Fruit fly (Drosophila melanogaster): ENCODE measurements around the gene CG33125.

Gene CG33125

DNA sequence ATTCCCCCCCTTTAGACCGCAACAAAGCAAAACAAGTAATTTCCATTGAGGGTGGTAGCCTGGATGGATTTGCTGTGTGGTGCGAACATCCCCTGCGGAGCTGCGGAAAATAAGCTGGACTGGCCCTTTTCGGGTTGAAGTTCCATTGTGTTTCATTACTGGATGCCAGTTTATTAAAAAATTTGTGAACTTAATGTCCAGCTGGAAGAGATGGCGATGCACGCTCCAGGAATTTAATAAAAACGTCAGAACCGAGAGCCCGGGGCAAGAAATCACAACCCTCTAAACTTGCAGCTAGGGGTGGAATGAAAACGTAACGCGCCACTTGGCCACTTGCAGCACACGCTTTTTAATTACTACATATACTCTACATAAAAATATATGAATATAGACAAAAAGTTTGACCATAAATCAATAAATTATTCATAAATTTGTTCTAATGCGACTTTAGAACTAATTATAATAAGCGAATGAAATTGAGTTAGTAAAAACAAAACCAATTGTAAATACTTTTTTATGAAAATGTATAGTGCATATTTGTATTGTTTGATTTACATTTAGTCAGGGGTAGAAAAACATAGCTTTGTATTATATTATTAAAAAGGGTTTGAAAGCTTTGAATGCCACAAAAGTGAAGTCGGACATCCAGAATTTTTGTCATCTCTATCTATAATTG is 15.8 kb downstream of the CG33125 start:
- TF ChIP-seq sv (GFP tag; optimal IDR thresholded peaks at IDR 0.05), result no peak
- no peak for TF ChIP-seq CrebA (GFP tag; optimal IDR thresholded peaks at IDR 0.05; ENCODE audit: borderline replicate concordance)
- no peak for TF ChIP-seq usp (GFP tag; optimal IDR thresholded peaks at IDR 0.05)
- no peak for TF ChIP-seq dmrt93B (GFP tag; optimal IDR thresholded peaks at IDR 0.05)
- TF ChIP-seq sage (GFP tag; optimal IDR thresholded peaks at IDR 0.05), result no peak
- TF ChIP-seq Sp1 (GFP tag; optimal IDR thresholded peaks at IDR 0.05), result peak; percentile 38
- no peak for TF ChIP-seq Hnf4 (GFP tag; optimal IDR thresholded peaks at IDR 0.05)
- no peak for TF ChIP-seq Jra (GFP tag; optimal IDR thresholded peaks at IDR 0.05)
- TF ChIP-seq Myc (optimal IDR thresholded peaks at IDR 0.05), result no peak
- TF ChIP-seq Hr83 (GFP tag; optimal IDR thresholded peaks at IDR 0.05; ENCODE audit: poor library complexity, severe bottlenecking), result no peak
- no peak for TF ChIP-seq Rel (GFP tag; optimal IDR thresholded peaks at IDR 0.05)
- no peak for TF ChIP-seq Rel (tag; optimal IDR thresholded peaks at IDR 0.05)
- TF ChIP-seq rgr (GFP tag; optimal IDR thresholded peaks at IDR 0.05), result no peak
- peak in 1 of 2 experiments; percentile 22 for TF ChIP-seq foxo (GFP tag; optimal IDR thresholded peaks at IDR 0.05)
- TF ChIP-seq jim (GFP tag; optimal IDR thresholded peaks at IDR 0.05), result no peak
- no peak for TF ChIP-seq Abd-B (GFP tag; optimal IDR thresholded peaks at IDR 0.05)

DNA sequence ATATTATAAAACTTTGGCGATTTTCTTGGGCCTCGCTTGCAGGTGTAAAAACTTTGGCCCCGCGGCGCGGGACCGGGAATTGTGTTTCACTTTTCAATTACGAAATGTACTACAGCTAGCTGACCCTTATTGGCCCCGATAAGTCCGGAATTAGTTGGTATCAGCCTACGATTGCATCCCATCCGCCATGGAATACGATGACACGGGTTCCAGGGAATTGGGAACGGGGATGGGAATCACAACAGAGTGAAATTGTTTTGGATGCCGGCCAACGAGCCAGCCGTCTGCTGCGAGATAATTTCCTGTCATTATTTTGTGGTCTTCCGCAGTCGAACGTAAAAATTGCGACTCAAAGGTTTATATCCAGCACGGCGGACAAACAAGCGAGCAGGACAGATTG is 23.5 kb downstream of the CG33125 start:
- TF ChIP-seq woc (GFP tag; optimal IDR thresholded peaks at IDR 0.05), result no peak
- TF ChIP-seq GATAd (GFP tag; optimal IDR thresholded peaks at IDR 0.05), result no peak
- no peak for TF ChIP-seq brk (GFP tag; optimal IDR thresholded peaks at IDR 0.05)
- no peak for TF ChIP-seq h (GFP tag; optimal IDR thresholded peaks at IDR 0.05)
- TF ChIP-seq Dif (GFP tag; optimal IDR thresholded peaks at IDR 0.05; ENCODE audit: partially characterized antibody), result no peak
- no peak for TF ChIP-seq CG9705 (GFP tag; optimal IDR thresholded peaks at IDR 0.05)
- no peak for TF ChIP-seq dmrt93B (GFP tag; optimal IDR thresholded peaks at IDR 0.05)
- no peak for TF ChIP-seq jim (GFP tag; optimal IDR thresholded peaks at IDR 0.05)
- TF ChIP-seq sv (GFP tag; optimal IDR thresholded peaks at IDR 0.05), result no peak

DNA sequence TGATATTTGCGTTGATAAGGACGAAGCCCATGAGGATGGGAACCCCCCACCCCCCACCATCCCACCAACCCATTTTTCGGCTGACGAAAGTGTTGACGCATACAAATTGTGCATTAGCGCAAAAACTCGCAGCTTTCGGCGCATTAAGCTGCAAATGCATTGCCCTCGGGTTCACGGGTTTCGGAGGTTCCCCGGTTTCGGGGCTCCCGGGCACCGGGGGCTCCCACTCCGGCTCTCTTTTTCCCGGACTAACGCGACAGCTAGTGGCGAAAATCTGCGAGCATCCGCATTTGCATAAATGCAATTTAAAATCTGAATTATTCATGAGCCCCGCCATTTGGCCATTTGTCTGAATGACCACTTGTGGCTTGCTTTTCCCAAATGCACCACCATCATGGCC is 24.7 kb downstream of the CG33125 start:
- peak; percentile 91 for TF ChIP-seq Dfd (GFP tag; optimal IDR thresholded peaks at IDR 0.05)
- no peak for TF ChIP-seq lola (GFP tag; optimal IDR thresholded peaks at IDR 0.05)

DNA sequence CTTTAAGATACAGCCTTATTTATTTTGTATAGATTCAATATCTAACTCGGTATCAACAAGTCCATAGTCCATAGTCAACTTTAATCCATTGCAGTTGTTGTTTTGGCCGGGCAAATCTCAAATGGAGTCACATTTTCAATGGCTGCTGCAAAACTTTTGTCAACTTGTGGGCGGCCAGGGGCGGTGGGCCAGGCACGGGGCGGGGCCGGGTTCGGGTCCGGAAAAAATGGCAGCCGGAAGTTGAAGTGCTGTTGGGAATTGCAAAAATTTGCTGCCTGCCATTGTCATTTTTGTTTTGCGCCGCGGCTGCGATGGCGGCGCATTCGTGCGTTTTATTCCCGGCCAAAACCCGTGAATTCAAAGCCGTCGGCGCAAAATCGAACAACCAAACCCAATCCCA is 28.3 kb downstream of the CG33125 start:
- TF ChIP-seq jim (GFP tag; optimal IDR thresholded peaks at IDR 0.05) (no peak), pan (optimal IDR thresholded peaks at IDR 0.05) (no peak), brk (GFP tag; optimal IDR thresholded peaks at IDR 0.05) (no peak), rgr (GFP tag; optimal IDR thresholded peaks at IDR 0.05) (no peak), usp (GFP tag; optimal IDR thresholded peaks at IDR 0.05) (no peak), lola (GFP tag; optimal IDR thresholded peaks at IDR 0.05) (no peak), Dfd (GFP tag; optimal IDR thresholded peaks at IDR 0.05) (peak; percentile 99)

DNA sequence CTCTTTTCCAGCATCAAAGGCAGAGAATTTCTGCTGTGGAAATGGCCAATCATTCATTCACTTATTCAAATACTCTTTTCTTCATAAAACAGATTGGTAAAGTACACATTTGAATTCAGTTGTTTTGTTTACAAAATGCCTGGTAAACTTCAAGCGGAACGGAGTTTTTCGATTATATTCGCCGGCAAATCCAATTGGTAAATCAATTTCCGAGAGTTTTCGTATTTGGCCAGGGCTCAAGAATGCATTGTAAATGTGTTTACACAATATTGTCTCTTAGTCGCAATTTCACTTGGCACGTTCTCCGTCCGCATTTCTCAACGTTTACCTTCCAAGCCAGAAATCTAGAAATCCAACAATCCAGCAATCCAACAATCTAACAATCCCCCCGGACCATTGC is 32.3 kb downstream of the CG33125 start, which contains the start of gene CG43403:
Gene CG43403 (plus strand): TSS at position 301 of the 400 bp plus-strand sequence.
- no peak for TF ChIP-seq GATAd (GFP tag; optimal IDR thresholded peaks at IDR 0.05)
- TF ChIP-seq N (GFP tag; optimal IDR thresholded peaks at IDR 0.05), result no peak
- TF ChIP-seq Rel (GFP tag; optimal IDR thresholded peaks at IDR 0.05), result no peak
- no peak for TF ChIP-seq Rel (tag; optimal IDR thresholded peaks at IDR 0.05)
- no peak for TF ChIP-seq psq (GFP tag; optimal IDR thresholded peaks at IDR 0.05)
- TF ChIP-seq Myc (optimal IDR thresholded peaks at IDR 0.05), result no peak
- no peak for TF ChIP-seq CG9705 (GFP tag; optimal IDR thresholded peaks at IDR 0.05)
- no peak for TF ChIP-seq woc (GFP tag; optimal IDR thresholded peaks at IDR 0.05)
- TF ChIP-seq lola (GFP tag; optimal IDR thresholded peaks at IDR 0.05), result no peak
- TF ChIP-seq Dfd (GFP tag; optimal IDR thresholded peaks at IDR 0.05), result no peak
- no peak for TF ChIP-seq HLH106 (tag; optimal IDR thresholded peaks at IDR 0.05)
- no peak for TF ChIP-seq tai (GFP tag; optimal IDR thresholded peaks at IDR 0.05)
- TF ChIP-seq Jra (GFP tag; optimal IDR thresholded peaks at IDR 0.05), result no peak
- no peak for TF ChIP-seq br (GFP tag; optimal IDR thresholded peaks at IDR 0.05)
- TF ChIP-seq CG32264 (GFP tag; optimal IDR thresholded peaks at IDR 0.05), result no peak
- no peak for TF ChIP-seq dl (GFP tag; optimal IDR thresholded peaks at IDR 0.05; ENCODE audit: insufficient read depth in 1 of 2, partially characterized antibody in 2 of 2)
- no peak for TF ChIP-seq CrebA (GFP tag; optimal IDR thresholded peaks at IDR 0.05; ENCODE audit: borderline replicate concordance)
- no peak for TF ChIP-seq h (GFP tag; optimal IDR thresholded peaks at IDR 0.05)
- no peak for TF ChIP-seq Mio (GFP tag; optimal IDR thresholded peaks at IDR 0.05)
- no peak for TF ChIP-seq sage (GFP tag; optimal IDR thresholded peaks at IDR 0.05)
- TF ChIP-seq Hnf4 (GFP tag; optimal IDR thresholded peaks at IDR 0.05), result no peak
